Worm (Caenorhabditis elegans) whole organism, L4/young adult: ENCODE data around the gene ZK816.1.

Source experiments
- W03F9.2 ChIP-seq: fragments of 150-350 bp; optimal IDR thresholded peaks from 2 replicates; lab custom pipeline; 2014; ENCODE audit warnings: missing biosample characterization, missing genetic modification characterization
- dao-5 ChIP-seq: sonication (generic microtip); optimal IDR thresholded peaks from 2 replicates; lab custom pipeline; 2016; ENCODE audit warnings: missing genotype, missing genetic modification characterization, moderate library complexity, missing compliant biosample characterization
- him-1 ChIP-seq: sonication (generic microtip); optimal IDR thresholded peaks from 2 replicates; lab custom pipeline; 2016; ENCODE audit warnings: missing genotype, missing genetic modification reagents, missing genetic modification characterization, missing compliant biosample characterization

- TF ChIP-seq him-1 = no peak
- no peak for TF ChIP-seq dao-5 (tag; lab: Kevin White, UChicago)
- no peak for TF ChIP-seq W03F9.2 (tag; lab: Kevin White, UChicago)
Observed at ce11 chrX:3313939-3314338, 37.6 kb upstream of the ZK816.1 start.
